Worm (Caenorhabditis elegans): ENCODE measurements around the gene F18F11.4.

The F18F11.4 gene

DNA sequence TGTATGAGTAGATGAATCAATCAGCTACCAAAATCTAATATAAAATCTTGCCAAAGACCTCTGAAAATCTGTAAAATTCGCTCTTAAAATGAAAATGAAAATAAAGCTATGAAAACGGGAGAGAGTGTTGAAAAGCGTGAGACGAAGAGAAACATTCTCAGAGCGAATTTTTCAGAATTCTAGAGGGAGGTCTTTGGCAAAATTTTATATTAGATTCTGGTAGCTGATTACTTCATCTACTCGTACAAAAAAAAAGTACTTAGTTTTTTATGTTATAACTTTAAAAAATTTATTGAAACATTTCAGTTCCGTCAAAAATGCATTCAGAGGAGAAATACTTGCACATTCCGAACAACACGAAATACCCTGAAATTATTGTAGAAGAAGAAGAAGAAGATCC is 5.9 kb upstream of the F18F11.4 start, which contains the start of gene drl-1:
Gene drl-1 (plus strand): TSS at position 301 of the 400 bp plus-strand sequence.
- TF ChIP-seq ztf-1 (GFP tag; conservative IDR thresholded peaks at IDR 0.05) = no peak
- no peak for TF ChIP-seq sem-4 (tag; optimal IDR thresholded peaks at IDR 0.05)
- no peak for TF ChIP-seq zag-1 (tag; optimal IDR thresholded peaks at IDR 0.05)
- no peak for TF ChIP-seq elt-3 (tag; optimal IDR thresholded peaks at IDR 0.05)
- no peak for TF ChIP-seq ceh-82 (tag; optimal IDR thresholded peaks at IDR 0.05)
- no peak for TF ChIP-seq F13H6.1 (tag; optimal IDR thresholded peaks at IDR 0.05)
- TF ChIP-seq nhr-23 (tag; optimal IDR thresholded peaks at IDR 0.05) = no peak

DNA sequence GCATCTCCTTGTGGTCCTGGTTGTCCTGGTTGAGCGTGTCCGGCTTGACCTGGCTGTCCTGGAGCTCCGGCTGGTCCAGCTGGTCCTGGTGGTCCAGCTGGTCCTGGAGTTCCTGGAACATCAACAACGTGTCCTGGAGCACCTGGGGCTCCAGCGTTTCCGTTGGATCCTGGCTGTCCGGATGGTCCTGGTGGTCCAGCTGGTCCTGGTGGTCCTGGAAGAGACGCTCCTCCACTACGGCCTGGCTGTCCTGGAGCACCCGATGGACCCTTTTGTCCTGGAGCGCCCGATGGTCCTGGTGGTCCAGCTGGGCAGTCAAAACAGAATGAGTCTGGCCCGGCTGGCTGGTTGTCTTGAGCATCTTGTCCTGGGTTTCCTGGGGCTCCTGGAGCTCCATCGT is 5.0 kb upstream of the F18F11.4 start:
- TF ChIP-seq F13H6.1 (tag; optimal IDR thresholded peaks at IDR 0.05) = no peak

DNA sequence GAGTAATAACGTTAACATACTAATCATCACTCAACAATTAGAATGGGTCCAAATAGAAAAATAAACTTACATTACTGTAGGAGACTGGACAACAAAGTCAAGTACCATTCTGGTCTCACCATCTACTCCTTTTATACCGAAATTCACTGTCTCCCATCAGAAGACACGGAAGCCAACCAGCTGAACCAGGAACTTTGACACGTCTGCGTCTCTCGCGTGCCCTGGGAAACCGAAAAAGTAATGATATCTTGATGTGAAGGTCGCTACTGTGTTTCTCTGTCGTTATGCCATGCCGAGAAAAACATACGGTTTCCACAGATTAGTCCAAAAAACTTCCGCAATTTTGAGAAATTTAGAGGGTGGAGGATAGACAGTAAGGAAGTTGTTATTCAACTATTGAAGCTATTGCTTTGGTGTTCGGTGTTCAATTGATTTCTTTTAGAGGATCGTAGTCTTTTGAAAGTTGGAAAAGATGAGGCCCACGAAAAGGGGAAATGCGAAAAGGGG is 4.0 kb upstream of the F18F11.4 start, which contains the start of gene col-101:
Gene col-101 (minus strand): TSS at position 457 of the 507 bp plus-strand sequence.
- TF ChIP-seq egl-27 (tag; optimal IDR thresholded peaks at IDR 0.05) (peak; percentile 33), lin-13 (GFP tag; optimal IDR thresholded peaks at IDR 0.05) (no peak)

DNA sequence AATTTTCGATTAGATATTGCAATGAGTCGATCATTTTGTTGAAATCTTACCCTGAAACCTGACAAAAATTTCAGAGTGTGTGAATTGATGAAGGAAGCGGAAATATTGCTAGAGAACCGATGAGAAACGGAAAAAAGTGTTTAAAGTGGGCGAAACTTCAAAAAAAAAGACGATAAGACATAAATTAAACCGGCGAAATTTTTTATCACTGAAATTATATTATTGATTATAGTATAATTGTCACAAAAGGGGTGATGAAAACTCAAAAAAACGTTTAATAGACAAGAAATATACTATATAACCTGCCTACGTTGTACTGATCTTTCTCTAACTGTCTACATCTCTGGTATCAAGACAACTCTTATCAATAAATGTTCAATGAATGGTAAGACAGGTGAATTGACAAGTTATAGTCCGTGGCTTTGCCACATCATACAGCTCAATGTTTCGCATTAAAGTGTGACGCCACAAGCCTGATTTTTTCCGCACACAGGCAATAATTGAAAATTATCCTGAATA is 6.6 kb downstream of the F18F11.4 start, which contains the start of gene pxmp-4:
Gene pxmp-4 (minus strand): TSS at position 51 of the 519 bp plus-strand sequence.
- TF ChIP-seq fos-1 (tag; optimal IDR thresholded peaks at IDR 0.05) (peak; percentile 52), snpc-4 (tag; optimal IDR thresholded peaks at IDR 0.05) (no peak)

DNA sequence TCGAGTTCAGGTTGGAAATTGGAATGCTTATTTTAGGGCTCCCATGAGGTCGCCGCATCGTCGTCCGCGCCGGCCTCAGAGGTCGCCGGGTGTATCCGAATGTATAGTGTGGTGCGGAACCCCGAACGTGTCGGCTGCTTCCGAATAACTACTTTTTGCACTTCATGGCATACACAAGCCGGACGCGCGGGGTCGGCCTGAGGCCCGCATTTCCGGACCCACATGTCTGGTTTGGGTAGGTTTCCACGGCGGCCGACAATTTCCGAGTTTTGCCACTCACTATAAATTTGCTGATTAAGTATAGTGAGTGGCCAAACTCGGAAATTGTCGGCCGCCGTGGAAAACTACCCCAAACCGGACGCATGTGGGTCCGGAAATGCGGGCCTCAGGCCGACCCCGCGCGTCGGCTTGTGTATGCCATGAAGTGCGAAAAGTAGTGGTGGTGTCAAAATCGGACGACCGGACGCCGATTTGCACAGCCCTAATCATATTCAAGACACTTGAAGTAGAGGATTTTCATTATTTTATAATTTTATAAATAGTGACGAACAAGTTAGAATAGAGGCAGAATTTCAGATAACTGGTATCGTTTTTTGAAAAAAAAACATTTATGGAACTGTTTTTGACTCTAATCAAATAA is 7.7 kb downstream of the F18F11.4 start:
- TF ChIP-seq lin-13 (GFP tag; optimal IDR thresholded peaks at IDR 0.05) (no peak), nhr-11 (tag; optimal IDR thresholded peaks at IDR 0.05) (no peak), ztf-4 (tag; optimal IDR thresholded peaks at IDR 0.05) (no peak), nhr-237 (tag; optimal IDR thresholded peaks at IDR 0.05) (no peak), ceh-82 (tag; optimal IDR thresholded peaks at IDR 0.05) (no peak), crh-2 (tag; optimal IDR thresholded peaks at IDR 0.05) (no peak), nhr-23 (tag; optimal IDR thresholded peaks at IDR 0.05) (no peak), skn-1 (tag; optimal IDR thresholded peaks at IDR 0.05) (no peak), sma-9 (GFP tag; optimal IDR thresholded peaks at IDR 0.05) (no peak), sma-9 (tag; optimal IDR thresholded peaks at IDR 0.05) (no peak), fos-1 (tag; optimal IDR thresholded peaks at IDR 0.05) (no peak), ama-1 (optimal IDR thresholded peaks at IDR 0.05) (no peak), nhr-25 (tag; optimal IDR thresholded peaks at IDR 0.05) (no peak), mdl-1 (tag; optimal IDR thresholded peaks at IDR 0.05) (no peak), sem-4 (tag; optimal IDR thresholded peaks at IDR 0.05) (no peak), mab-5 (tag; optimal IDR thresholded peaks at IDR 0.05) (no peak), nhr-77 (tag; optimal IDR thresholded peaks at IDR 0.05) (no peak), dmd-4 (tag; optimal IDR thresholded peaks at IDR 0.05) (no peak)

DNA sequence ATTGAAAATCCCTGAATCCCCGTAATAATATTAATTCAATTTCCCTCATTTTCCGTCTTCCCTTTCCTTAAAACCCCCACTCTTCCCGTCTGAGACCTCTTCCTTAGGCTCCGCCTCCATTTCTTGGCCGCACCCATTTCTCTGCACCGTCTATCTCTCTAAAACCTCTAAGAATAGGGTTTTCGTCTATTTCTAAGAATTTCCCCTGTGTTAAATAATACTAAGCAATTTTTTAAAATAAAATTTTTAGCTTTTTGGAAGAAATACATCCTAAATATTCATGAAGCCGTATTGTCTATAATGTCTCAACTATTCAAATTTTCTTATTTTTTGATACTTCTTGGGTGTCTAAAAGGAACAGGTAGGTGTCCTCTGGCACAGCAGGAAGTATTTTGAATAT is 8.9 kb downstream of the F18F11.4 start, which contains the start of gene cdh-8:
Gene cdh-8 (plus strand): TSS at position 301 of the 400 bp plus-strand sequence.
- TF ChIP-seq lin-39 (tag; optimal IDR thresholded peaks at IDR 0.05) (no peak), nhr-10 (tag; optimal IDR thresholded peaks at IDR 0.05) (no peak), crh-2 (tag; optimal IDR thresholded peaks at IDR 0.05) (no peak), elt-1 (tag; optimal IDR thresholded peaks at IDR 0.05) (no peak), nhr-237 (tag; optimal IDR thresholded peaks at IDR 0.05) (no peak), fos-1 (tag; optimal IDR thresholded peaks at IDR 0.05) (no peak), lin-13 (GFP tag; optimal IDR thresholded peaks at IDR 0.05) (no peak), egl-27 (tag; optimal IDR thresholded peaks at IDR 0.05) (no peak), unc-55 (GFP tag; optimal IDR thresholded peaks at IDR 0.05) (no peak), nhr-129 (tag; optimal IDR thresholded peaks at IDR 0.05) (no peak), ztf-4 (tag; optimal IDR thresholded peaks at IDR 0.05) (no peak), nhr-6 (tag; optimal IDR thresholded peaks at IDR 0.05) (no peak), nhr-21 (tag; optimal IDR thresholded peaks at IDR 0.05) (no peak)
